Fruit fly (Drosophila melanogaster) whole organism, larva: ENCODE results near the gene CG4658.

Experiments
- noc ChIP-seq: fragments of 200-800 bp; sonication (Bioruptor generic); optimal IDR thresholded peaks from 3 replicates; lab custom pipeline; 2019; ENCODE audit warnings: missing biosample characterization, mild to moderate bottlenecking, missing genetic modification characterization, moderate library complexity

CG4658 gene

DNA sequence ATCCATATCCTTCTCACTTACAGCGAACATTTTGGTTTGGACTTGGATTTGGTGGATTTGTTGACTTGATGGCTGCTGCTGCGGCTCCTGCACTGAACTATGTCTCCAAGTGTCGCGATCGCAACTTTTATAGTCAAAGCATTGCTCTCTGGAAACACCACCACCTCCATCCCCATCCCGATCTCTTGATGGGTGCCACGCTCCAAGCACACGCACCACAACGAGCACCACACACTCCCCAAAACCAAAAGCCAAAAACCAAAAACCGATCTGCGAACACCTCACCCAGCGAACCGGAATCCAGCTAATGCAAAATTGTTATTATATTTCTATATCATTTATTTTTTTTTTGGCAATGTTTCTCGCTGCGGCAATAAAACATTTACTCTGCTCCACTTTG is 23.9 kb upstream of the CG4658 start, which contains the start of gene Cpr30F:
Gene Cpr30F (minus strand): TSS at position 101 of the 400 bp plus-strand sequence.
- no peak for TF ChIP-seq noc (tag; lab: Kevin White, UChicago)

DNA sequence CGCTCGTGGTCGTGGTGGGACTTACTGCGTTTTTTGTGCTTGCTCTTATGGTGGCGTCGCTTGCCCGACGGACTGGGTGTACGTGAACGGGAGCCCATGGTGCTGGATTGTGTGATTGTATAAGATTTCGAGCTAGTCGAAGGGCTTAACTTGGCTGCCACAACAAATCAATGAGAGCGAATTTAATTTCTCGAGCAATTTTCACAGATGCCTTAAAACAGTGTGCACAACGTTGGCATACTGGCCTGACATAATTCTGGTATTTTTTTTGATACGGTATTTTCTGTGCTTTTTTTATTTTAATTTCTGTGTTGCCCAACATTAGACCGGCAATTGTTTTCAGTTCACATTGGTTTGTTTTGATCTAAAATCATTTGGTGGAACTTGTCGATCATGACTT is 19.0 kb upstream of the CG4658 start, which contains the start of gene Arglu1:
Gene Arglu1 (minus strand): TSS at position 227 of the 400 bp plus-strand sequence.
- no peak for TF ChIP-seq noc (tag; lab: Kevin White, UChicago)

DNA sequence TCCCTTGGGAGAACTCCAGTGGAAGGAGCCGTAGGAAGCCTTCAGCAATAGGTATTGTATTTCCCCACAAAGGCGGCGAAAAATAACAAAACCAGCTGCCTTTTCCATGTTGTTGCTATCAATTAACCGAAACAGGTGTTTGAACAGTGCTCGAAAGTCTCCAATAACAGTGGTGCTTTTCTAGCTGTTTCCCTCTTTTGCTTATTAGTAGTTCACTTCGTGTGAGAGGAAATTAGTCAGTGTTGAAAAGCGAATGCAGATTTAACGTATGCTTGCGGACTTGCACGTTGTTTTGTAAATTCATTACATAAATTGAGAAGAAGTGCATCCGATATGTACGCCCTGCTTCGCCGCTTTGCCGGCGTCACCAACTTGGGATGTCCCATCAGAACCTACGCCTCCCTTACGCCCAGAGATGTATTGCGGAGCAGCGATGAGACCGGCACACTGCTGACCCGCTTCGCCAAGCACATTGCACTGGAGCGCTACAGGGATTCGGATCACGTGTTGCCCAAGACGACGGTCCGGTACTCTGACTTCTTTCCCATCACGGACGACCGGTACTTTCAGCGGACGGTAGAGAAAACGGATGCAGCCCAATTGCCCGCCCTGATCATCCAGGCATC is 18.2 kb upstream of the CG4658 start, which contains the start of the genes Datp and CG4619:
Gene Datp (minus strand): TSS at position 160 of the 626 bp plus-strand sequence.
Gene CG4619 (plus strand): TSS at position 233 of the 626 bp plus-strand sequence.
- TF ChIP-seq noc (tag; lab: Kevin White, UChicago): peak; percentile 43

DNA sequence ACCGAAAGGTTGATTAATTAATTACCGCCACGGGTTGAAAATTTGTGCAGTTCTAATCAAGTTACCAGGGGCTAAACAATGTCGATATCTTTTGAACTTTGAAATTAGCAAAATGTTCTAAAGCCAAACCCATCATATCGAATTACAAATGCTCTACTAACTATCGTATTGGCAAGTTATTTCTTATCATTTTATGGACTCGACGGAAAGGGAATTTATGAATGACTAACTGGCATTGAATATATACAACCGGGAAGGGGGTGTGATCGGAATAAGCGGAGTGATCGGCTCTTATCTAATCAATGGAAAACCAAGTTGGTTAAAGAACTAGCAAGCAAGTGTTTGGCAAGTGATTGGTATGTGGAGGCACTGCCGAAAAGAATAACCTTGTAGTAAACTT is 13.4 kb upstream of the CG4658 start:
- peak; percentile 61 for TF ChIP-seq noc (tag; lab: Kevin White, UChicago)

DNA sequence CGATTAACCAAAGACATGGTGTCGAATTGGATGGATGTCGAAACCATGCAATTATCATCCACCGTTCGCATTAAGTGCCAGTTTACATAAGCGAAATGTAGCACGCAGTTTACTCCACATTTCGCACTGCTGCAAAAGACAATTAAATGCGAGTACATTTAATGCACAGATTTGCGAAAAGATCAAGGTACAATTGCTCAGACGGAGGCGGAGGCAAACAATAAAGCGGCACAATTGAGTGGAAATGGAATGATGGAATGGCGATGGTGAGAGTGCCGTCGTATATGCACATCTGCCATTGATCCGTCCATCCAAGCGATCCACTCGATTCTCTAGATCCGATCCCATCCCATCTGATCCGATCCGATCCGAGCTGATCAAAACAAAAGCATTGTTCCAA is 11.8 kb upstream of the CG4658 start:
- no peak for TF ChIP-seq noc (tag; lab: Kevin White, UChicago)

DNA sequence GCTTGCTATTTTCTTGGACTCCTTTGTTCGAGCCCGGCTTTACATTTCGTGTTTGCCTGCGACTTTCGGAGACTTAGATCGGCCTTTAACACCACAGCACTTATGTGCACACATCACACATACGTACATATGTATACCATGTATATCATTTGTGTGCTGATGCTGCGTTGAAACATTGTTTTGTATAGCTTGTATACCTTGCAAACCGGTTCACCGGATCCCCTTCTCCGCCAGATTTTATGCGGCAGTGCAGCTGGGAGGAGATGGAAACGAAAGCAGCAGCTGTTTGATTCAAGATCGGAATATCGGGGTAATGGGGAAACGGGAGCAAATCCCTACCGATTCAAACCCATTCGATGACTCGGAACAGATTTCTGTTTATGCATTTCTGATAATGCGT is 10.9 kb upstream of the CG4658 start:
- TF ChIP-seq noc (tag; lab: Kevin White, UChicago): no peak

DNA sequence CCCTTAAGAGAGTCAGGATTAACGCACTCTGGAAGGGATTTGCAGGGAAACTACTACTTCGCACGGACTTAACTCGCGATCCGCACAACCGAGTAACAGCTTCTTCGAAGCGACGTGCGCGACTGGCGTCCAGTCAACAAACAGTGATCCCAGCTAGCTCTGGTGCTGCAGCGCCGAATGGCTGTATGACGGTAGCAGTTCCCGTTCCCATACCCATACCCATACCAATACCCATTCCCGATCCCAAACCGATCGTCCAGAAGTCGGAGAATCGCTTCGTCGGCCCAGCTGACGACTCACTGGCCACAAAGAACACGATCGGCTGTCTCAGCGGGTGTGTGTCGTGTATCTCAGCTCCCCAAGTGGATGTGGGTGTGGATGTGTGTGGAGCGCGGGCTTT is 9.7 kb upstream of the CG4658 start, which contains the start of gene CG5853:
Gene CG5853 (minus strand): TSS at position 384 of the 400 bp plus-strand sequence.
- peak; percentile 56 for TF ChIP-seq noc (tag; lab: Kevin White, UChicago)

DNA sequence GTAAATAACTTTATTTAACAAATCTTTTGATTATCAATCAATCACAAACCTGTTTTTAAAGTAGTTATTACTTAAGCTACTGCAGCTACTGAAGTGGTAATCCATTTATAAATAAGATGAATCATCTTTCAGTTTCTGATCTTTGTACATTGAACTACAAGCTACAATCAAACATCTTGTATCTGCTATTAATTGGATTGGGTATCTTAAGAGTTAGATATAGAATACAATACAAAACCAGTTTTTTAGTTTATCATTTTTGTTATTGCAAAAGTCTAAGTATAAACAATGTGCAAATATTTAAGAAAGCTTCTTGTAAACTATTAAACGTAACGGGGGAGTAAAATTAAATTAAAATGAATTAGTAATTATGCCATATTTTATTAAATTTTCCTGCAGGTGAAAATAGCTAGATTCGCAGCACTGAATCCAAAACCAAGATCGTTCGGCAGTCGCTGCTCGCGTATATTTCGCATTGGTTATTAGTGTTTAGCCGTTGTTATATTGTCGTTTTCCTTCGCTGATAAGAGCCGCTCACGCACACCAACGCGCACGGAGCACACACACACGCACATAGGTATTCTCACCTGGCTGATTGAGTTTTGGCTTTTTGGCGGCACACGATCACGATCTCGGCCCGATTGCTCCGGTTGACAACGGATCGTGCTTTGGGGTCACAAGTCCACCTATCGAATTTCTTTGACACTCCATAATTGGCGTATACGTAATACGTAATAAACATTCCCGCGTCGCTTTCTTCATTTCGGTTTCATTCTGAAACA is 9.0 kb upstream of the CG4658 start:
- peak; percentile 28 for TF ChIP-seq noc (tag; lab: Kevin White, UChicago)

DNA sequence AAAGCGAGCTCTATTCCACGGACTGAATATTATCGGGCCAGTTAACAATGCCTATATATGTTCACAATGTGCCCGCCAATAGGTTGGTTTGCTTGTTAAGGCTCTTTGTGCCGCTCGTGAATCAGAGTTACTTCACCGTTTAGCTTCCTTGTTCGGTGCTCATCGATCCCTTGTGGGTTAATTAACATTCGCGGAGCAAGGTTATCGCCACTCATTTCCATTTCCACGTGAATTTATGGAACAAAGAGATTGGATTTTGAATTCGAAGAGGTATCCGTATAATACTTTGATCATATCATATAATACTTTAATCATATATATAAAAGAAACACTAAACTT is 8.4 kb upstream of the CG4658 start:
- TF ChIP-seq noc (tag; lab: Kevin White, UChicago): no peak

DNA sequence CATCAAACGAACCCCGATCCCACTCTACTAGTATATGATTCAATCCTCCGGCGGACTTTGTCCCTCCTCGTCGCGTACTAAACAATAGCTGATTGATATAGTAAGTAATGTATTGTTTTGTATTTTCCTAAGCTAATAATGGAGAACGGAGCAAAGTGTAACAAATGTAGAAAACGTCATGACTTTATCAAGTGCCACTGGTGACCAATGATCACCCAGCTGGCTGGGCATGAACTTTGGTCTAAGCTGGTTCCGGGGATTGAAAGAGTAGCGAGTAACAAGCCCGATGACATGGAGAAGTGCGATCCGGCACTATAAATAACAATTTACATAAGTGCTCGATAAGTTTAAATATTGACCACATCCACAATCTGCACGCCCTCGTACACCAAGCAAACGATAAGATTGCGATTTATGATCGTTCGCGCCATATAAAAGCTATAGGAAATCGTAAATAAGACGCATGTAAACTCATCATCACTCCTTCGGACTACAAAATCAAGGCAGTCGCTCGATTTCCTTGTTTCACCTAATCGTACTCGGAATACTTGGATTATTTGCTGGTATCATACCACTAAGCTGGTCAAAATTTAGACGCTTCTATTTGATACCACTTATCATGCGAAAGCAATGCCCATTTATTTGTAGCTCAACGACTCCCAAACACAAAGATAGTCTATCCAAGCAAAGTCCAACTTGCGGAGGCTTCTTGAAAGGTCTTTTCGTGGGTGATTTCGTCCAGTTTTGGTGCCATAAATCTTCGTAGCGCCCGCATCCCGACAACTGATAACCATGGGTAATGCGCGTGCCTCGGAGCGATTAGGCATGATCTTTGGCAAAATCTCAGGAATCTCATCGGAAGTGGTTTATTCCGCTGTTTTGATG is 7.5 kb upstream of the CG4658 start:
- peak; percentile 80 for TF ChIP-seq noc (tag; lab: Kevin White, UChicago)

DNA sequence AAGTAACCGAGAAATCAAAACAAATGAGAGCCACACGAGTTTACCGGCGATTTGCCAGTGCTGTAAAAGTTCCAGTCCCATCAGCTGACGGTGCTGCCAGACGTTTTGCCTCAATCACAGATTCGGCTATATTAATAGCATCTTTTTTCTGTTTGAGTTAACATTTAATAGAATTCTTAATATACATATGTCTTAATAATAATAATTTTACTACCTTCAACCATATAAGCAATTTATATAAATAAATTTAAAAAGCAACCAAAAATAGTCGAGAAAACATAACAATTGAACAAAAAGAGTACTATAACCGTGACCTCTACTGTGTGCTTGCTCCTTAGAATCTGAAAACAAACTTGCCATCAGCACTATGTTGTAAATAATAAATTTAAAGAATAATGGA is 2.8 kb upstream of the CG4658 start, which contains the start of the genes CG13126 and CG4709:
Gene CG13126 (minus strand): TSS at position 63 of the 400 bp plus-strand sequence.
Gene CG4709 (plus strand): TSS at position 207 of the 400 bp plus-strand sequence.
- TF ChIP-seq noc (tag; lab: Kevin White, UChicago): peak; percentile 95

DNA sequence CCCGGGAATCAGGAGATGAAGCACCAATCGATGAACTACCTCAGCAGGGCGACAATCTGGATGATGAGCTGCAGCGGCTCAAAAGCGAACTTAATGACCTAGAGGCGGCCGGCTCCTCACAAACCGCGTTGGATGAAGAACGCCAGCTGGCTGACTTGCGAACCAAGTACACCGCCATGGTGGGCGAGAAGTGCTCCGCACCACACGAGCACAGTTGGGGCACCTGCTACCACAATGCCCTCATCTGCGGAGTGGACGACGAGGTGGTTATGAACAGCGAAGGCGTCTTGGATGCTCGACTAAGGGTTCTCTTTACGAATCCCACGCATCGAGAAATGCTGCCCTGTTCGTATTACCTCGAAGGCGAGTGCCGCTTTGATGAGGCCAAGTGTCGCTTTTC is 2.2 kb upstream of the CG4658 start:
- no peak for TF ChIP-seq noc (tag; lab: Kevin White, UChicago)

DNA sequence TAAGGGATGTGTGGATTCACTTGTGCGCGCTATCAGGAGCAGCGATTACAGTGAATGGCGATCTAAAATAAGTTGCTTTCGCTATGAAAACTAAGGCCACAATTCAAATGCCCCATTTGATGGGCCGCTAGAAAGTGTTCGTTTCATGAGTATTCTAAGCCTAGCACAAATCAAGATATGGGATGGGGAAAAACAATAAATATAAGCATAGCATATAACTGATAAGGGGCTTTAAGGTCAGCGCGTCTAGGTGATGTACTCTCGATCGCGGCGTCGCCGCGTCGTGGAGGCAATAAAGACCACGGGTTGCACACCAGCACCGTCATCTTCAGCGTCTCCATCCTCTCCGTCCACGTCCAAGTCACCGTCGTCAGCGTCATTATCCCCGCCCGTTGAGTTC is 3.8 kb downstream of the CG4658 start:
- no peak for TF ChIP-seq noc (tag; lab: Kevin White, UChicago)

DNA sequence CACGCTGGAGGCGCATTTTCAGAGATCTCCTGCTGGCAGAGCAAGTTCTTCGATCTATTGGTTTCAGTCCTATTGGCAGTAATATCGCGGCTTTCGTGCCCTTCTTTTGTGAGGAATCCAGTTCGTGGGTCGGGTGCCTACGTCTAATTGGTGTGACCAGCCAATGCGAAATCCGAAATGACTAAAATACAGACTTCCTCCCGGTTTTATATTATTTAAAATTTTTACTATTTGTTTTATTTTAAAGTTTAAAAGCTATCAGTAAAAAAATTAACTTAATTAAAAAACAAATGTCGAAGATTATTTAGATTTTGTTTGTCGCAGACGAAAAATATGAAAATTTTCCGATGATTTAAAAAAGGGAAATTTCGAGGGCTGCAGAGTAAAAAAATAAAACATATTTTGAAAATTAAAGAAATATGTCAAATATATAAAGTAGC is 6.7 kb downstream of the CG4658 start, which contains the start of gene CG5850:
Gene CG5850 (minus strand): TSS at position 347 of the 440 bp plus-strand sequence.
- no peak for TF ChIP-seq noc (tag; lab: Kevin White, UChicago)
